Fruit fly (Drosophila melanogaster) whole organism, prepupa: Measurements from ENCODE around the gene CG7131.

Experiments used
- Blimp-1 ChIP-seq: fragments of 200-800 bp; sonication (Bioruptor generic); optimal IDR thresholded peaks from 3 replicates; lab custom pipeline; 2017; ENCODE audit warnings: missing biosample characterization, missing genetic modification characterization, mild to moderate bottlenecking, moderate library complexity, missing genetic modification reagents
- CG10669 ChIP-seq: fragments of 200-800 bp; sonication (Bioruptor generic); optimal IDR thresholded peaks from 3 replicates; lab custom pipeline; 2018; ENCODE audit warnings: missing biosample characterization, mild to moderate bottlenecking, missing genetic modification characterization, moderate library complexity
- CG11294 ChIP-seq: fragments of 200-800 bp; sonication (Bioruptor generic); IDR thresholded peaks from 2 replicates; pipeline ENCODE4 v1.3.6; 2022; ENCODE audit warnings: missing biosample characterization, missing genetic modification characterization
- CG11762 ChIP-seq: fragments of 200-800 bp; sonication (Bioruptor generic); optimal IDR thresholded peaks from 3 replicates; lab custom pipeline; 2016; ENCODE audit warnings: missing biosample characterization, missing genetic modification characterization; ENCODE audit not compliant: insufficient read depth
- CG1621 ChIP-seq: fragments of 200-800 bp; sonication (Bioruptor generic); optimal IDR thresholded peaks from 3 replicates; lab custom pipeline; 2018; ENCODE audit warnings: missing biosample characterization, mild to moderate bottlenecking, missing genetic modification characterization
- CG16779 ChIP-seq: fragments of 200-800 bp; sonication (Bioruptor generic); optimal IDR thresholded peaks from 3 replicates; lab custom pipeline; 2017; ENCODE audit warnings: missing biosample characterization, mild to moderate bottlenecking, missing genetic modification characterization
- CG3032 ChIP-seq: fragments of 200-800 bp; optimal IDR thresholded peaks from 2 replicates; lab custom pipeline; 2019; ENCODE audit warnings: missing biosample characterization, mild to moderate bottlenecking, missing genetic modification characterization, moderate library complexity
- CG31627 ChIP-seq: fragments of 200-800 bp; sonication (Bioruptor generic); optimal IDR thresholded peaks from 3 replicates; lab custom pipeline; 2016; ENCODE audit warnings: missing biosample characterization, missing genetic modification characterization
- CG32006 ChIP-seq: fragments of 200-800 bp; sonication (Bioruptor generic); optimal IDR thresholded peaks from 3 replicates; lab custom pipeline; 2017; ENCODE audit warnings: missing biosample characterization, mild to moderate bottlenecking, missing genetic modification characterization
- CG34406 ChIP-seq: fragments of 200-800 bp; sonication (Bioruptor generic); optimal IDR thresholded peaks from 3 replicates; lab custom pipeline; 2016; ENCODE audit warnings: missing biosample characterization, missing genetic modification characterization
- CG6163 ChIP-seq: fragments of 200-800 bp; sonication (Bioruptor generic); IDR thresholded peaks from 3 replicates; pipeline ENCODE4 v1.3.6; 2022; ENCODE audit warnings: missing biosample characterization, missing genetic modification characterization
- CG6276 ChIP-seq: fragments of 200-800 bp; sonication (Bioruptor generic); optimal IDR thresholded peaks from 2 replicates; lab custom pipeline; 2017; ENCODE audit warnings: missing biosample characterization, mild to moderate bottlenecking, missing genetic modification characterization
- CG6792 ChIP-seq: fragments of 200-800 bp; sonication (Bioruptor generic); optimal IDR thresholded peaks from 3 replicates; lab custom pipeline; 2016; ENCODE audit warnings: missing biosample characterization, missing genetic modification characterization
- CG6808 ChIP-seq: fragments of 200-800 bp; sonication (Bioruptor generic); optimal IDR thresholded peaks from 3 replicates; lab custom pipeline; 2017; ENCODE audit warnings: missing biosample characterization, missing genetic modification characterization, mild to moderate bottlenecking, moderate library complexity, missing genetic modification reagents
- CG6854 ChIP-seq: fragments of 200-800 bp; sonication (Bioruptor generic); optimal IDR thresholded peaks from 2 replicates; lab custom pipeline; 2017; ENCODE audit warnings: missing biosample characterization, mild to moderate bottlenecking, missing genetic modification characterization
- CG7368 ChIP-seq: fragments of 200-800 bp; sonication (Bioruptor generic); optimal IDR thresholded peaks from 3 replicates; lab custom pipeline; 2016; ENCODE audit warnings: missing biosample characterization, missing genetic modification characterization
- CG8119 ChIP-seq: fragments of 200-800 bp; sonication (Bioruptor generic); IDR thresholded peaks from 3 replicates; pipeline ENCODE4 v1.3.6; 2022; ENCODE audit warnings: missing biosample characterization, missing genetic modification characterization
- CG8319 ChIP-seq: fragments of 200-800 bp; sonication (Bioruptor generic); optimal IDR thresholded peaks from 3 replicates; lab custom pipeline; 2016; ENCODE audit warnings: missing biosample characterization, missing genetic modification characterization
- CG8632 ChIP-seq: fragments of 200-800 bp; sonication (Bioruptor generic); optimal IDR thresholded peaks from 3 replicates; lab custom pipeline; 2016; ENCODE audit warnings: missing biosample characterization, missing genetic modification characterization
- CG9139 ChIP-seq: fragments of 200-800 bp; sonication (Bioruptor generic); optimal IDR thresholded peaks from 3 replicates; lab custom pipeline; 2017; ENCODE audit warnings: missing biosample characterization, mild to moderate bottlenecking, missing genetic modification characterization
- Eip75B ChIP-seq: fragments of 200-800 bp; sonication (Bioruptor generic); optimal IDR thresholded peaks from 3 replicates; lab custom pipeline; 2016; ENCODE audit warnings: missing biosample characterization, missing genetic modification characterization
- Eip78C ChIP-seq: fragments of 200-800 bp; sonication (Bioruptor generic); peaks from one replicate; lab custom pipeline; 2016; ENCODE audit warnings: missing biosample characterization, missing genetic modification characterization
- Eip93F ChIP-seq: fragments of 200-800 bp; sonication (Bioruptor generic); optimal IDR thresholded peaks from 2 replicates; lab custom pipeline; 2016; ENCODE audit warnings: missing biosample characterization, mild to moderate bottlenecking, missing genetic modification characterization
- Ets21C ChIP-seq: fragments of 200-800 bp; sonication (Bioruptor generic); optimal IDR thresholded peaks from 3 replicates; lab custom pipeline; 2016; ENCODE audit warnings: missing biosample characterization, missing genetic modification characterization
- Hr38 ChIP-seq: sonication (Bioruptor generic); optimal IDR thresholded peaks from 2 replicates; lab custom pipeline; 2016; ENCODE audit warnings: missing biosample characterization, missing genetic modification characterization
- Lpt ChIP-seq: fragments of 200-800 bp; sonication (Bioruptor generic); optimal IDR thresholded peaks from 3 replicates; lab custom pipeline; 2016; ENCODE audit warnings: missing biosample characterization, missing genetic modification characterization
- Met ChIP-seq: fragments of 200-800 bp; sonication (Bioruptor generic); optimal IDR thresholded peaks from 3 replicates; lab custom pipeline; 2016; ENCODE audit warnings: missing biosample characterization, missing genetic modification characterization
- Sox102F ChIP-seq: fragments of 200-800 bp; sonication (Bioruptor generic); optimal IDR thresholded peaks from 2 replicates; lab custom pipeline; 2016; ENCODE audit warnings: missing biosample characterization, mild to moderate bottlenecking, missing genetic modification characterization
- Sox15 ChIP-seq: fragments of 200-800 bp; sonication (Bioruptor generic); optimal IDR thresholded peaks from 3 replicates; lab custom pipeline; 2016; ENCODE audit warnings: missing biosample characterization, missing genetic modification characterization
- acj6 ChIP-seq: fragments of 200-800 bp; sonication (Bioruptor generic); optimal IDR thresholded peaks from 3 replicates; lab custom pipeline; 2016; ENCODE audit warnings: missing biosample characterization, missing genetic modification characterization
- cyc ChIP-seq: fragments of 200-800 bp; sonication (Bioruptor generic); optimal IDR thresholded peaks from 3 replicates; lab custom pipeline; 2016; ENCODE audit warnings: missing biosample characterization, missing genetic modification characterization
- dac ChIP-seq: fragments of 200-800 bp; sonication (Bioruptor generic); optimal IDR thresholded peaks from 2 replicates; lab custom pipeline; 2017; ENCODE audit warnings: missing biosample characterization, mild to moderate bottlenecking, missing genetic modification characterization
- esn ChIP-seq: fragments of 200-800 bp; sonication (Bioruptor generic); optimal IDR thresholded peaks from 2 replicates; lab custom pipeline; 2016; ENCODE audit warnings: missing biosample characterization, mild to moderate bottlenecking, missing genetic modification characterization, moderate library complexity
- fd59A ChIP-seq: fragments of 200-800 bp; sonication (Bioruptor generic); optimal IDR thresholded peaks from 2 replicates; lab custom pipeline; 2017; ENCODE audit warnings: missing biosample characterization, mild to moderate bottlenecking, missing genetic modification characterization, missing genetic modification reagents
- fd85E ChIP-seq: fragments of 200-800 bp; sonication (Bioruptor generic); optimal IDR thresholded peaks from 3 replicates; lab custom pipeline; 2016; ENCODE audit warnings: missing biosample characterization, missing genetic modification characterization
- fkh ChIP-seq: fragments of 200-800 bp; sonication (Bioruptor generic); optimal IDR thresholded peaks from 3 replicates; lab custom pipeline; 2017; ENCODE audit warnings: missing biosample characterization, mild to moderate bottlenecking, missing genetic modification characterization, moderate library complexity
- lz ChIP-seq: fragments of 200-800 bp; sonication (Bioruptor generic); optimal IDR thresholded peaks from 3 replicates; lab custom pipeline; 2016; ENCODE audit warnings: missing biosample characterization, missing genetic modification characterization
- net ChIP-seq: fragments of 200-800 bp; sonication (Bioruptor generic); optimal IDR thresholded peaks from 3 replicates; lab custom pipeline; 2016; ENCODE audit warnings: missing biosample characterization, missing genetic modification characterization
- pdm3 ChIP-seq: fragments of 200-800 bp; sonication (Bioruptor generic); optimal IDR thresholded peaks from 3 replicates; lab custom pipeline; 2016; ENCODE audit warnings: missing biosample characterization, missing genetic modification characterization
- spab ChIP-seq: fragments of 200-800 bp; sonication (Bioruptor generic); optimal IDR thresholded peaks from 2 replicates; lab custom pipeline; 2017; ENCODE audit warnings: missing biosample characterization, mild to moderate bottlenecking, missing genetic modification characterization, missing genetic modification reagents
- ss ChIP-seq, 2 experiments: fragments of 200-800 bp; sonication (Bioruptor generic); optimal IDR thresholded peaks; 2 replicates in 1 of 2; 3 replicates in 1 of 2; lab custom pipeline; 2017 to 2018; ENCODE audit warnings: mild to moderate bottlenecking in 2 of 2, missing biosample characterization in 2 of 2, missing genetic modification characterization in 2 of 2, moderate library complexity in 1 of 2
- svp ChIP-seq: fragments of 200-800 bp; sonication (Bioruptor generic); peaks from one replicate; lab custom pipeline; 2016; ENCODE audit warnings: missing biosample characterization, missing genetic modification characterization
- topi ChIP-seq: fragments of 200-800 bp; sonication (Bioruptor generic); optimal IDR thresholded peaks from 3 replicates; lab custom pipeline; 2016; ENCODE audit warnings: missing biosample characterization, missing genetic modification characterization
- vri ChIP-seq: fragments of 200-800 bp; sonication (Bioruptor generic); optimal IDR thresholded peaks from 3 replicates; lab custom pipeline; 2016; ENCODE audit warnings: missing biosample characterization, mild to moderate bottlenecking, missing genetic modification characterization

Gene CG7131

dm6 chr3R:18279494-18279893 lies 9.1 kb downstream of the CG7131 start, which contains the start of gene CG7142:
Gene CG7142 (minus strand): TSS chr3R:18279522.
- no peak for TF ChIP-seq CG6854 (GFP tag; lab: Kevin White, UChicago)
- peak; percentile 36 for TF ChIP-seq esn (GFP tag; lab: Kevin White, UChicago)
- peak; percentile 24 for TF ChIP-seq Eip93F (GFP tag; lab: Kevin White, UChicago)
- peak; percentile 94 for TF ChIP-seq svp
- TF ChIP-seq CG31627 (GFP tag; lab: Kevin White, UChicago) = peak; percentile 25
- TF ChIP-seq vri (GFP tag; lab: Kevin White, UChicago) = peak; percentile 72

- no peak for TF ChIP-seq CG11294 (GFP tag; lab: Robert Waterston, UW)
- TF ChIP-seq vri (GFP tag; lab: Kevin White, UChicago) = peak; percentile 67
Measured at dm6 chr3R:18277406-18277805, 11.2 kb downstream of the CG7131 start.

DNA sequence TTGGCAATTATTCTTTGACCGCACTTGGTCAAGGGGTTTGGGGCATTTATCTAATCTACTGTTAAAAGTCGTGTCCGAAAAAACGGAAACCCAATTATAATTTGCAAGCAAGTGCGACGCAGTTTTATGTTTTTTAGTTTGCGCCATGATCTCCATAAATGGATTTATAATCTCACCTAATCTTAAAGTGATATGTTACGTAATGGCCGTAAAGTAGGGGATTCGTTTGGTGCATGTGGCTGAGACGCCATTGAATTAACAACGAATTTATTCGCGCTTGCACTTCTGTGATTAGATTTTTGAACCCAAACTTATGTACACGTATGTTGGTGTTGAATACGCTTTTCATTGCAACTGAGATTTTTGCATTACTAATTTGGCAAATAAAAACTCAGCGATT lies 11.9 kb downstream of the CG7131 start:
- TF ChIP-seq fd59A (GFP tag; lab: Kevin White, UChicago) (no peak), svp (peak; percentile 19), CG9139 (GFP tag; lab: Kevin White, UChicago) (no peak), Ets21C (GFP tag; lab: Kevin White, UChicago) (no peak), CG10669 (GFP tag; lab: Kevin White, UChicago) (no peak), fkh (GFP tag; lab: Kevin White, UChicago) (no peak), CG6792 (GFP tag; lab: Kevin White, UChicago) (no peak), Lpt (GFP tag; lab: Kevin White, UChicago) (no peak), Blimp-1 (GFP tag; lab: Kevin White, UChicago) (no peak), CG1621 (tag; lab: Kevin White, UChicago) (no peak), CG6163 (GFP tag; lab: Robert Waterston, UW) (no peak), vri (GFP tag; lab: Kevin White, UChicago) (peak; percentile 26), Sox102F (no peak), spab (no peak), CG6808 (no peak), lz (GFP tag; lab: Kevin White, UChicago) (no peak), pdm3 (no peak), Sox15 (GFP tag; lab: Kevin White, UChicago) (no peak)

DNA sequence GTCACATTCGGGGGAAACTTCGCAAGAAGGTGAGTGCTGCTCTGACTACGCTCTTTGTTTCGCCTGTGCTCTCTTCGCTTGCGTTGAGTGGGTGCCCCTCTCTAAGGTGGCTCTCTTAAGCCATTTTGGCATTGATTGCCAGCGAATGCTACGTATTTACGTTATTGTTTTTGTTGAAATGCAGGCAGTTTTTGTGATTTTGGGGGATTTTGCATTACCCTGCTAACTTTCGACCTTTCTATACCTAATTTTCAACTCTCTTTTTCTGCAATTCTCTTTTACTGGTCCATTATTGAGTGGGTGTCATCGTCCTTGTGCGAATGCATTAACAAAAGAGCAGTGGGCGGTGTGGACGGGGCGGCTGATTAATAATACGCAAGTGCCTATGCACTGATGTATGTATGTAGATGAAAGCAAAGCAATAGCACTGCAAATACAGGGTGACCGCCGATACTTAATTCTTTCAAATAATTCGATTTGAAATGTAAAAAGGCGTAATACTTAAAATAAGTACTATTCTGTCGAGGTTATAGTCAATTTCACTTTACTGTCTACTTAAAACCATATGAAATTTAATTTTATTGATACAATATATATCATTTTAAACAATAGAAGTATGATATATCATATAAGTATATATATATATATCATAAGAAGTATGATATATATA lies 13.3 kb downstream of the CG7131 start:
- TF ChIP-seq CG6276 (GFP tag; lab: Kevin White, UChicago) (no peak), cyc (GFP tag; lab: Kevin White, UChicago) (no peak), CG8632 (GFP tag; lab: Kevin White, UChicago) (peak; percentile 11), CG8319 (GFP tag; lab: Kevin White, UChicago) (no peak), CG6792 (GFP tag; lab: Kevin White, UChicago) (peak; percentile 1), Met (GFP tag; lab: Kevin White, UChicago) (no peak), CG6854 (GFP tag; lab: Kevin White, UChicago) (peak; percentile 15), dac (GFP tag; lab: Kevin White, UChicago) (no peak), lz (GFP tag; lab: Kevin White, UChicago) (peak; percentile 2), acj6 (GFP tag; lab: Kevin White, UChicago) (peak; percentile 18), pdm3 (no peak), Eip78C (GFP tag; lab: Kevin White, UChicago) (peak; percentile 36), Lpt (GFP tag; lab: Kevin White, UChicago) (no peak), svp (no peak), Hr38 (GFP tag; lab: Kevin White, UChicago) (no peak), Ets21C (GFP tag; lab: Kevin White, UChicago) (no peak), Eip75B (GFP tag; lab: Kevin White, UChicago) (no peak), topi (GFP tag; lab: Kevin White, UChicago) (no peak), CG11294 (GFP tag; lab: Robert Waterston, UW) (no peak), net (GFP tag; lab: Kevin White, UChicago) (peak; percentile 37), CG34406 (peak; percentile 63), CG9139 (GFP tag; lab: Kevin White, UChicago) (no peak), CG16779 (tag; lab: Kevin White, UChicago) (peak; percentile 35), CG7368 (no peak), CG3032 (tag; lab: Kevin White, UChicago) (no peak), CG11762 (GFP tag; lab: Kevin White, UChicago) (no peak), CG32006 (GFP tag; lab: Kevin White, UChicago) (no peak), CG8119 (GFP tag; lab: Robert Waterston, UW) (peak; percentile 70; the same call in 2 of the 3 replicates), spab (no peak), fd85E (GFP tag; lab: Kevin White, UChicago) (no peak), ss (GFP tag; optimal IDR thresholded peaks at IDR 0.05; lab: Kevin White, UChicago) (peak in 1 of 2 experiments; percentile 27)
